Worm (Caenorhabditis elegans) whole organism, L4 larva: ENCODE measurements around the gene ZK822.9.

ENCODE experiments used
- D1046.2 ChIP-seq: fragments of 200-800 bp; sonication (Bioruptor generic); IDR thresholded peaks from 2 replicates; pipeline ENCODE4 v1.3.6; 2022; ENCODE audit warnings: missing genetic modification characterization, missing compliant biosample characterization
- F26F4.8 ChIP-seq: fragments of 200-800 bp; sonication (Bioruptor generic); conservative IDR thresholded peaks from 2 replicates; pipeline ENCODE4 v1.3.6; 2022; ENCODE audit warnings: missing genetic modification characterization, missing compliant biosample characterization
- F37D6.2 ChIP-seq: sonication (generic microtip); optimal IDR thresholded peaks from 2 replicates; lab custom pipeline; 2016; ENCODE audit warnings: mild to moderate bottlenecking, missing genetic modification characterization, missing compliant biosample characterization
- F49E8.2 ChIP-seq: sonication (generic microtip); optimal IDR thresholded peaks from 2 replicates; lab custom pipeline; 2016; ENCODE audit warnings: missing compliant biosample characterization, mild to moderate bottlenecking, missing genetic modification characterization, borderline replicate concordance
- Y48G9A.11 ChIP-seq: fragments of 200-800 bp; sonication (Bioruptor generic); IDR thresholded peaks from 2 replicates; pipeline ENCODE4 v1.3.6; 2022; ENCODE audit warnings: missing genetic modification reagents, missing genetic modification characterization, missing compliant biosample characterization
- ZK337.2 ChIP-seq: fragments of 200-800 bp; sonication (Bioruptor generic); IDR thresholded peaks from 2 replicates; pipeline ENCODE4 v1.3.6; 2022; ENCODE audit warnings: missing genetic modification reagents, missing genetic modification characterization, missing compliant biosample characterization
- aly-2 ChIP-seq: sonication (generic microtip); optimal IDR thresholded peaks from 2 replicates; lab custom pipeline; 2018; ENCODE audit warnings: missing biosample characterization, missing genetic modification characterization
- arid-1 ChIP-seq: fragments of 200-800 bp; sonication (Bioruptor generic); conservative IDR thresholded peaks from 2 replicates; pipeline ENCODE4 v1.3.6; 2022; ENCODE audit warnings: missing genetic modification reagents, missing genetic modification characterization, missing compliant biosample characterization
- ceh-20 ChIP-seq: fragments of 200-800 bp; sonication (Bioruptor generic); IDR thresholded peaks from 2 replicates; pipeline ENCODE4 v1.3.6; 2022; ENCODE audit warnings: missing genetic modification reagents, missing genetic modification characterization, missing compliant biosample characterization
- ceh-32 ChIP-seq: sonication (generic microtip); optimal IDR thresholded peaks from 2 replicates; lab custom pipeline; 2016; ENCODE audit warnings: mild to moderate bottlenecking, missing genetic modification characterization, missing compliant biosample characterization; ENCODE audit not compliant: poor library complexity
- ceh-62 ChIP-seq: sonication (generic microtip); optimal IDR thresholded peaks from 2 replicates; lab custom pipeline; 2017; ENCODE audit warnings: missing biosample characterization, missing genetic modification characterization
- cey-2 ChIP-seq: sonication (generic microtip); optimal IDR thresholded peaks from 3 replicates; lab custom pipeline; 2017; ENCODE audit warnings: missing genetic modification characterization, mild to moderate bottlenecking, missing compliant biosample characterization, antibody characterized with exemption, borderline replicate concordance; ENCODE audit not compliant: insufficient read depth
- daf-12 ChIP-seq: fragments of 150-350 bp; optimal IDR thresholded peaks from 2 replicates; lab custom pipeline; 2014; ENCODE audit warnings: missing biosample characterization, missing genetic modification reagents, missing genetic modification characterization
- dmd-6 ChIP-seq: fragments of 200-800 bp; sonication (Bioruptor generic); IDR thresholded peaks from 2 replicates; pipeline ENCODE4 v1.3.6; 2022; ENCODE audit warnings: missing genetic modification reagents, missing genetic modification characterization, missing compliant biosample characterization
- gei-8 ChIP-seq: fragments of 200-800 bp; sonication (Bioruptor generic); optimal IDR thresholded peaks from 2 replicates; lab custom pipeline; 2018; ENCODE audit warnings: mild to moderate bottlenecking, missing genetic modification characterization, missing compliant biosample characterization
- hif-1 ChIP-seq, 2 experiments: sonication (generic microtip); optimal IDR thresholded peaks; 2 replicates each; lab custom pipeline; 2016 to 2017; ENCODE audit warnings: missing compliant biosample characterization in 2 of 2, missing genetic modification characterization in 2 of 2, missing genetic modification reagents in 2 of 2, missing genotype in 2 of 2, mild to moderate bottlenecking in 1 of 2
- hlh-30 ChIP-seq: sonication (generic microtip); optimal IDR thresholded peaks from 2 replicates; lab custom pipeline; 2017; ENCODE audit warnings: antibody characterized with exemption, mild to moderate bottlenecking, missing genetic modification characterization, missing compliant biosample characterization; ENCODE audit not compliant: insufficient read depth
- jun-1 ChIP-seq: fragments of 150-350 bp; optimal IDR thresholded peaks from 2 replicates; lab custom pipeline; 2014; ENCODE audit warnings: missing biosample characterization, missing genetic modification reagents, missing genetic modification characterization
- lin-1 ChIP-seq: fragments of 200-800 bp; sonication (Bioruptor generic); IDR thresholded peaks from 2 replicates; pipeline ENCODE4 v1.3.6; 2022; ENCODE audit warnings: missing genetic modification reagents, missing genetic modification characterization, missing compliant biosample characterization
- lin-38 ChIP-seq: fragments of 200-800 bp; sonication (Bioruptor generic); IDR thresholded peaks from 2 replicates; pipeline ENCODE4 v1.3.6; 2022; ENCODE audit warnings: missing genetic modification reagents, missing genetic modification characterization, missing compliant biosample characterization
- madf-9 ChIP-seq: fragments of 200-800 bp; sonication (Bioruptor generic); conservative IDR thresholded peaks from 2 replicates; pipeline ENCODE4 v1.3.6; 2022; ENCODE audit warnings: missing genetic modification reagents, missing genetic modification characterization, missing compliant biosample characterization
- mep-1 ChIP-seq: fragments of 150-350 bp; sonication (generic microtip); optimal IDR thresholded peaks from 3 replicates; lab custom pipeline; 2014; ENCODE audit warnings: missing biosample characterization, missing genetic modification characterization
- mxl-2 ChIP-seq: fragments of 200-800 bp; sonication (Bioruptor generic); conservative IDR thresholded peaks from 2 replicates; pipeline ENCODE4 v1.3.6; 2022; ENCODE audit warnings: missing genetic modification reagents, missing genetic modification characterization, missing compliant biosample characterization
- nhr-10 ChIP-seq: fragments of 150-350 bp; optimal IDR thresholded peaks from 2 replicates; lab custom pipeline; 2014; ENCODE audit warnings: missing biosample characterization, missing genetic modification characterization
- nhr-11 ChIP-seq: fragments of 150-350 bp; optimal IDR thresholded peaks from 2 replicates; lab custom pipeline; 2014; ENCODE audit warnings: missing biosample characterization, missing genetic modification characterization
- nhr-41 ChIP-seq: fragments of 200-800 bp; sonication (Bioruptor generic); IDR thresholded peaks from 2 replicates; pipeline ENCODE4 v1.3.6; 2022; ENCODE audit warnings: missing genetic modification reagents, missing genetic modification characterization, missing compliant biosample characterization
- nhr-42 ChIP-seq: fragments of 200-800 bp; sonication (Bioruptor generic); IDR thresholded peaks from 2 replicates; pipeline ENCODE4 v1.3.6; 2022; ENCODE audit warnings: missing genetic modification characterization, missing compliant biosample characterization
- nhr-48 ChIP-seq: sonication (generic microtip); optimal IDR thresholded peaks from 2 replicates; lab custom pipeline; 2016; ENCODE audit warnings: mild to moderate bottlenecking, missing genetic modification characterization, missing compliant biosample characterization
- nhr-77 ChIP-seq: fragments of 150-350 bp; optimal IDR thresholded peaks from 2 replicates; lab custom pipeline; 2014; ENCODE audit warnings: missing biosample characterization, missing genetic modification characterization
- pha-4 ChIP-seq, 2 experiments: fragments of 150-350 bp in 1 of 2; fragments of 200-800 bp in 1 of 2; sonication (Bioruptor generic) in 1 of 2; IDR thresholded peaks in 1 of 2; optimal IDR thresholded peaks in 1 of 2; 2 replicates each; pipeline versions ENCODE4 v1.3.6 to Lab custom; 2014 to 2022; ENCODE audit warnings: missing genetic modification characterization in 2 of 2, missing genetic modification reagents in 2 of 2, missing biosample characterization in 1 of 2, missing compliant biosample characterization in 1 of 2
- rbr-2 ChIP-seq: sonication (generic microtip); optimal IDR thresholded peaks from 2 replicates; lab custom pipeline; 2016; ENCODE audit warnings: missing genotype, missing genetic modification characterization, missing compliant biosample characterization
- set-16 ChIP-seq: fragments of 200-800 bp; sonication (Bioruptor generic); IDR thresholded peaks from 2 replicates; pipeline ENCODE4 v1.3.6; 2022; ENCODE audit warnings: missing genetic modification reagents, missing genetic modification characterization, missing compliant biosample characterization
- skn-1 ChIP-seq: fragments of 150-350 bp; optimal IDR thresholded peaks from 2 replicates; lab custom pipeline; 2014; ENCODE audit warnings: missing biosample characterization, missing genetic modification characterization
- snpc-4 ChIP-seq: fragments of 150-350 bp; optimal IDR thresholded peaks from 2 replicates; lab custom pipeline; 2014; ENCODE audit warnings: missing biosample characterization, missing genetic modification characterization
- spr-1 ChIP-seq: sonication (generic microtip); optimal IDR thresholded peaks from 2 replicates; lab custom pipeline; 2016; ENCODE audit warnings: mild to moderate bottlenecking, missing genetic modification characterization, missing compliant biosample characterization
- tra-1 ChIP-seq: fragments of 200-800 bp; sonication (Bioruptor generic); IDR thresholded peaks from 2 replicates; pipeline ENCODE4 v1.3.6; 2022; ENCODE audit warnings: missing genetic modification reagents, missing genetic modification characterization, missing compliant biosample characterization
- unc-62 ChIP-seq, 3 experiments: fragments of 150-350 bp in 1 of 3; sonication (generic microtip); optimal IDR thresholded peaks in 2 of 3; peaks in 1 of 3; 1 replicate in 1 of 3; 2 replicates in 2 of 3; lab custom pipeline; 2014 to 2017; ENCODE audit warnings: missing biosample characterization in 3 of 3, missing genetic modification characterization in 3 of 3, missing genetic modification reagents in 3 of 3, missing genotype in 1 of 3
- vab-7 ChIP-seq: fragments of 200-800 bp; sonication (Bioruptor generic); IDR thresholded peaks from 2 replicates; pipeline ENCODE4 v1.3.6; 2022; ENCODE audit warnings: missing genetic modification reagents, missing genetic modification characterization, missing compliant biosample characterization
- zag-1 ChIP-seq: fragments of 150-350 bp; optimal IDR thresholded peaks from 2 replicates; lab custom pipeline; 2014; ENCODE audit warnings: missing biosample characterization, missing genetic modification characterization
- zfp-2 ChIP-seq: sonication (generic microtip); optimal IDR thresholded peaks from 2 replicates; lab custom pipeline; 2016; ENCODE audit warnings: mild to moderate bottlenecking, missing genetic modification characterization, missing compliant biosample characterization
- zip-2 ChIP-seq: fragments of 150-350 bp; optimal IDR thresholded peaks from 2 replicates; lab custom pipeline; 2014; ENCODE audit warnings: missing biosample characterization, missing genetic modification characterization

Gene ZK822.9

ce11 chrIV:11915768-11916453 lies at the start of gene ZK822.9 (continued):
- no peak for TF ChIP-seq arid-1 (GFP tag; lab: Robert Waterston, UW)
- peak; percentile 47; the same call in 1 of the 2 replicates for TF ChIP-seq set-16 (GFP tag; lab: Robert Waterston, UW)
- no peak for TF ChIP-seq nhr-77 (tag; lab: Kevin White, UChicago)
- TF ChIP-seq cey-2 (tag; lab: Kevin White, UChicago) = no peak
- TF ChIP-seq snpc-4 (tag; lab: Kevin White, UChicago) = no peak
- no peak for TF ChIP-seq Y48G9A.11 (GFP tag; lab: Robert Waterston, UW)
- TF ChIP-seq zip-2 (tag; lab: Kevin White, UChicago) = no peak
- TF ChIP-seq vab-7 (GFP tag; lab: Robert Waterston, UW) = no peak
- no peak for TF ChIP-seq nhr-48 (tag; lab: Kevin White, UChicago)
- TF ChIP-seq dmd-6 (GFP tag; lab: Robert Waterston, UW) = peak; percentile 26
- TF ChIP-seq zag-1 (tag; lab: Kevin White, UChicago) = no peak
- TF ChIP-seq tra-1 (GFP tag; lab: Robert Waterston, UW) = no peak
- TF ChIP-seq rbr-2 (tag; lab: Kevin White, UChicago) = no peak
- peak in 1 of 2 experiments; percentile 17 for TF ChIP-seq hif-1 (tag; optimal IDR thresholded peaks at IDR 0.05; lab: Kevin White, UChicago)
- no peak for TF ChIP-seq nhr-10 (tag; lab: Kevin White, UChicago)
- no peak for TF ChIP-seq gei-8 (GFP tag; lab: Kevin White, UChicago)
- TF ChIP-seq ceh-32 (tag; lab: Kevin White, UChicago) = no peak
- TF ChIP-seq F49E8.2 (tag; lab: Kevin White, UChicago) = no peak
- no peak for TF ChIP-seq F37D6.2
- no peak for TF ChIP-seq nhr-11 (tag; lab: Kevin White, UChicago)
- TF ChIP-seq spr-1 = no peak
- no peak for TF ChIP-seq nhr-42 (GFP tag; lab: Robert Waterston, UW)
- no peak for TF ChIP-seq lin-1
- TF ChIP-seq jun-1 (tag; lab: Kevin White, UChicago) = no peak
- TF ChIP-seq unc-62 (GFP tag; optimal IDR thresholded peaks at IDR 0.05 in 1 of 2; lab: Kevin White, UChicago) = no peak
- TF ChIP-seq unc-62 (tag; optimal IDR thresholded peaks at IDR 0.05; lab: Kevin White, UChicago) = no peak
- TF ChIP-seq D1046.2 = no peak
- TF ChIP-seq ceh-62 (tag; lab: Kevin White, UChicago) = no peak
- TF ChIP-seq ceh-20 (GFP tag; lab: Robert Waterston, UW) = no peak
- peak; percentile 49 for TF ChIP-seq mep-1 (tag; lab: Kevin White, UChicago)
- TF ChIP-seq daf-12 (tag; lab: Kevin White, UChicago) = no peak
- TF ChIP-seq lin-38 (GFP tag; lab: Robert Waterston, UW) = no peak
- TF ChIP-seq skn-1 = no peak
- no peak for TF ChIP-seq aly-2
- TF ChIP-seq madf-9 = no peak
- peak; percentile 81 for TF ChIP-seq hlh-30 (tag; lab: Kevin White, UChicago)
- no peak for TF ChIP-seq nhr-41 (GFP tag; lab: Robert Waterston, UW)
- no peak for TF ChIP-seq F26F4.8 (GFP tag; lab: Robert Waterston, UW)
- no peak for TF ChIP-seq ZK337.2 (GFP tag; lab: Robert Waterston, UW)
- no peak for TF ChIP-seq mxl-2 (GFP tag; lab: Robert Waterston, UW)
- no peak for TF ChIP-seq zfp-2 (tag; lab: Kevin White, UChicago)
- TF ChIP-seq pha-4 (GFP tag; IDR thresholded peaks at IDR 0.05; lab: Robert Waterston, UW) = no peak
- TF ChIP-seq pha-4 (tag; optimal IDR thresholded peaks at IDR 0.05; lab: Kevin White, UChicago) = no peak
